Fruit fly (Drosophila melanogaster): ENCODE measurements around the gene Dhpr.

The Dhpr gene

DNA sequence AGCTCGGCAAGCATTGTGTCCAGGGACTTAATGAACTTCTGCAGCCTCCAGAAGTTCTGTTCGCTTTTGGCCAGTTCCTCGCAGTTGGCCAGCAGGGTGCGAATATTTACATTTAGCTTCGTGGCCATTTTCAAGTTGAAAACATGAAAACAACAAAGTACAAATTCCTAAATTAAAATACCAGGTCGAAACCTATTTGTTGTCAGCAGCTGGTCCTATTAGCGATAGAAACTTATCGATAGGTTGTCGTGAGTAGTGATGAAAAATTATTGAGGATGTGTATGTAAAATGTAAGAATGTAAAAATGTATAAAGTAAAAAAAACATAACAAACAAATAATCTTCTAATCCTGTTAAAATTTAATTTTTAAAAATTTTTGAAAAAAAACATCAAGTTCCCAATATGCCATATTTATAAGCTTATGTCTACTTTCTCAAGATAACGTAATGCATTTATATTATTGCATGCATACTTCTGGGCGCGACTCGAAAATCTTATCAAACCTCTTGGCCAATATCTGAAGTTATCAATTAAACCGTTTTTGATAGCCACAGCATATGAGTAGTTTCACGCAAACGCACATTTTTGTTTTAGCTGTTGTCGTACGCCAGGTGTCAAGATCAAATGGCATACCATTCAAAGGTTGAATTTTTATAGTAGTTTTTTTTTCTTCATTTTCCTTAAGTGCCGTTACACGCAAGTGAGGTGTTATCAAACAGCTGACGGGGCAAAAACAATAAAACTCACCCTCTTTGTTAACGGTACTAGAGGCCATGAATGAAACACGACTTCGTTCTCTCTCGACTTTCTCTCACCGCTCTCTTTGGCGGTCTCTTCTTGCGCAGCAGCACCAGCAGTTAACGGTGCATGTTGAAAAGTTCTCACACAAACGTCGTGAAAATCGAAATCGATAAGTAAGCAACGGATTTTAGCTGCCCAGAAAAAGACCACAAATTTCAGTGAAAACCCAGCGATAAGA lies 2.9 kb downstream of the Dhpr start, which contains the start of the genes Use1 and nwk:
Gene Use1, minus strand, starts transcription at position 206 of the 979 bp plus-strand sequence.
Gene nwk, plus strand, starts transcription at position 885 of the 979 bp plus-strand sequence.
- TF ChIP-seq D1 (tag; optimal IDR thresholded peaks at IDR 0.05) = peak; percentile 67
- TF ChIP-seq rn (GFP tag; IDR thresholded peaks at IDR 0.05) = no peak

DNA sequence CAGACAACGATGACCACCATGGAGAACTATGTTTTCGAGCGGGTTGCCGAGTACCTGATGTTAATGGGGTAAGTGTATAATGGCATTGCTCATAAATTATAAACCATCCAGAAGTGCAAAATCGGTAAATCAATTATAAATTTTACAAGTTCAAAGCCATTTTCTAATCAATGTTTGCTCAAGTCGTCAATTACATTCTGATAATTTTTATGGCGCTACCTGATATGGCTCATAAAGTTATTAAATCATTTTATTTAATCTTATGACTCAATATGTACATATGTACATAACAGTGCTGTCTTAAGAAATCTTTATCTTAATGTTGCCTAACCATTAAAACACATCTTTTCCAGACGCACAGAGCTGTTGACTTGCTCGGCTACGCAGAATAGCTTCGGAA lies 5.2 kb downstream of the Dhpr start:
- no peak for TF ChIP-seq rn (GFP tag; IDR thresholded peaks at IDR 0.05)
- TF ChIP-seq EcR (GFP tag; optimal IDR thresholded peaks at IDR 0.05) = no peak
- no peak for TF ChIP-seq CG12605 (GFP tag; IDR thresholded peaks at IDR 0.05)
- TF ChIP-seq CG34367 (tag; optimal IDR thresholded peaks at IDR 0.05) = no peak
- no peak for TF ChIP-seq CG13204 (GFP tag; optimal IDR thresholded peaks at IDR 0.05)
- no peak for TF ChIP-seq fd96Ca (GFP tag; IDR thresholded peaks at IDR 0.05)
- TF ChIP-seq CG15710 (tag; optimal IDR thresholded peaks at IDR 0.05) = no peak
- no peak for TF ChIP-seq Pif1B (GFP tag; optimal IDR thresholded peaks at IDR 0.05)
- TF ChIP-seq CG4496 (GFP tag; IDR thresholded peaks at IDR 0.05) = no peak

DNA sequence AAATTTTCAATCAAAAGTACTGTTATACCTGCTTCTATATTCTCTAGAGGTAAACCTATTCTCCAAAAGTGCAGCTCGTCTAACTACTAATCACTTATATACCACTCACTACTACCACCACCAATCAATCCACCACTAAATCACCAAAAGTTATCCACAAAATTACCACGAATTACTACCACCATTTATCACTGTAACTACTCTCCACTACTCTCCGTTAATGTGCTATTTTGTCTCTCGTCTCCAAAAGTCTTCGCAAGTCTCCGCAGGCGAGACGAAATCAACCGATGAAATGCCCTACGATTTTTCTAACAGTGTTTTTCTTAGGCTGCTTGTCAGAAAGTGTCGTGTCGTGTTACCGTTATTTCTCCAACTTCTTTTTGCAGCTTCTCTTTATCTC lies 7.6 kb downstream of the Dhpr start:
- TF ChIP-seq CG13204 (GFP tag; optimal IDR thresholded peaks at IDR 0.05) = no peak
- TF ChIP-seq Pif1A (GFP tag; optimal IDR thresholded peaks at IDR 0.05) = no peak
- no peak for TF ChIP-seq CG34367 (tag; optimal IDR thresholded peaks at IDR 0.05)
- TF ChIP-seq CG8159 (tag; optimal IDR thresholded peaks at IDR 0.05) = no peak
- TF ChIP-seq fd96Ca (GFP tag; IDR thresholded peaks at IDR 0.05) = no peak
- TF ChIP-seq CG15710 (tag; optimal IDR thresholded peaks at IDR 0.05) = no peak
- TF ChIP-seq CG17806 (tag; optimal IDR thresholded peaks at IDR 0.05) = no peak
- TF ChIP-seq Pif1B (GFP tag; optimal IDR thresholded peaks at IDR 0.05) = no peak
- TF ChIP-seq CG14655 (GFP tag; optimal IDR thresholded peaks at IDR 0.05) = no peak
- TF ChIP-seq CG10348 (GFP tag; IDR thresholded peaks at IDR 0.05) = no peak
- no peak for TF ChIP-seq CG8301 (tag; optimal IDR thresholded peaks at IDR 0.05)
- TF ChIP-seq gl (tag; optimal IDR thresholded peaks at IDR 0.05) = no peak
- TF ChIP-seq CG4496 (GFP tag; IDR thresholded peaks at IDR 0.05) = no peak
- no peak for TF ChIP-seq Snoo (tag; optimal IDR thresholded peaks at IDR 0.05)
- TF ChIP-seq rn (GFP tag; IDR thresholded peaks at IDR 0.05) = no peak
- TF ChIP-seq CG12605 (GFP tag; IDR thresholded peaks at IDR 0.05) = no peak
- no peak for TF ChIP-seq CG32121 (GFP tag; IDR thresholded peaks at IDR 0.05)

DNA sequence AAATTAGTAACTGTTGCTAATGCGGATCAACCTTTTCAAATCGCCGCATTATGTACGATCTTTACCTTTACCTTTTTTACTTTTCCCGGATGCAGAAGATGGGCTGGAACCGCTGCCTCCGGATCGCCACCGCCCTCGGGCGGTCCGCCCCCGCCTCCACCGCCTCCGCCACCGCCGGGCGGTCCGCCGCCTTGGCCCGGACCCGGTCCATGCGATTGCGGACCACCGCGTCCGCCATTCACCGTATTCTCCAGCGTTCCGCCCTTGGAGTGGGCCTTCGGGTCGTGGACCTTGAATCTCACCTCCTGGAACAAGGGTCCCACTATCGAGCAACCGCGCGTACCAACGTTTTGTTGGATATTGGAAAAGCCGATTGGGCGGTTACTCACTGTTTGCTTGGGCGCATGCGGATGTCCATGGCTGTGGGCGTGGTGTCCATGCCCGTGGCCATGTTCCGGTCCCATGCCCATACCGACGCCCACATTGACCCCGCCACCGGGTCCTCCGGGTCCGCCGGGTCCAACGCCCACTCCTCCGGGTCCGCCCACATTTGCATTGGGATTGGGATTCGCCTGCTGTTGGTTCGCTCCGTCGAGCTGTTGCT lies 16.9 kb downstream of the Dhpr start:
- TF ChIP-seq CG13204 (GFP tag; optimal IDR thresholded peaks at IDR 0.05) (no peak), CG32121 (GFP tag; IDR thresholded peaks at IDR 0.05) (no peak), CG17806 (tag; optimal IDR thresholded peaks at IDR 0.05) (no peak), EcR (GFP tag; optimal IDR thresholded peaks at IDR 0.05) (no peak), CG4496 (GFP tag; IDR thresholded peaks at IDR 0.05) (no peak), Pif1B (GFP tag; optimal IDR thresholded peaks at IDR 0.05) (no peak), CG15710 (tag; optimal IDR thresholded peaks at IDR 0.05) (no peak), CG34367 (tag; optimal IDR thresholded peaks at IDR 0.05) (no peak), fd96Ca (GFP tag; IDR thresholded peaks at IDR 0.05) (no peak)

DNA sequence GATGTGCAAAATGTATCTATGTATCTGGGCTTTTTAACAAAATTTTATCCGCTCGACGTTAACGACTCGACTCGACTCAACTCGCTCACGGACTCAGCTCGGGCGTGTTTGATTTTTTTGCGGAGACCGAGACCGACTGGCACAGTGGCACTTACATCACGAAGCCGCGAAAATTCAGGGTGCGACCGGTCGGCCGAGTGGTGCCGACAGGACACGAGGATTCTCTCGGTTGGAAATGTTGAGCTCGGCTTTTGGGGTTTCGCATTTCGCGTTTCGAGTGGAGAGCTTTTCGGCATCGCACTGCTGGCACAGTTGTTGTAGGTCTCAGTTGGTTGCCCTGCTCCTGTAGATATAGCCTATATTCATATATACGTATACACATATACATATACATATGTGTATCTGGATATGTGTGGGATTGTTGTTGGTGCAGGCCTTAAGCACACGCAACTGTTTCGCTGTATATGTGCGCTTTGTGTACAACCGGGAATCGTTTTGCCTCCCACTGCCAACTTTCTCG lies 47.8 kb downstream of the Dhpr start, which contains the start of gene Rdl:
Gene Rdl, minus strand, starts transcription at position 97 of the 520 bp plus-strand sequence.
- no peak for TF ChIP-seq D1 (tag; optimal IDR thresholded peaks at IDR 0.05)
